Fruit fly (Drosophila melanogaster) whole organism, embryonic: ENCODE data around the gene Tg.

Experiments used
- Antp ChIP-seq: fragments of 200-800 bp; sonication (Bioruptor generic); optimal IDR thresholded peaks from 3 replicates; lab custom pipeline; 2016; ENCODE audit warnings: missing biosample characterization, missing genetic modification characterization
- Asciz ChIP-seq: fragments of 200-800 bp; sonication (Bioruptor generic); optimal IDR thresholded peaks from 2 replicates; lab custom pipeline; 2017; ENCODE audit warnings: missing biosample characterization, mild to moderate bottlenecking, missing genetic modification characterization, missing genetic modification reagents
- Atf6 ChIP-seq: fragments of 200-800 bp; sonication (Bioruptor generic); IDR thresholded peaks from 2 replicates; pipeline ENCODE4 v1.3.6; 2022; ENCODE audit warnings: missing biosample characterization, missing genetic modification characterization
- C15 ChIP-seq: fragments of 200-800 bp; sonication (Bioruptor generic); IDR thresholded peaks from 3 replicates; pipeline ENCODE4 v1.3.6; 2022; ENCODE audit warnings: missing biosample characterization, missing genetic modification characterization
- CG10267 ChIP-seq: fragments of 200-800 bp; sonication (Bioruptor generic); optimal IDR thresholded peaks from 2 replicates; lab custom pipeline; 2018; ENCODE audit warnings: missing biosample characterization, mild to moderate bottlenecking, missing genetic modification characterization, moderate library complexity
- CG11695 ChIP-seq: fragments of 200-800 bp; sonication (Bioruptor generic); IDR thresholded peaks from 3 replicates; pipeline ENCODE4 v1.3.6; 2022; ENCODE audit warnings: missing biosample characterization, missing genetic modification characterization
- CG11723 ChIP-seq: fragments of 200-800 bp; sonication (Bioruptor generic); optimal IDR thresholded peaks from 2 replicates; lab custom pipeline; 2017; ENCODE audit warnings: missing biosample characterization, mild to moderate bottlenecking, missing genetic modification characterization
- CG12104 ChIP-seq: fragments of 200-800 bp; sonication (Bioruptor generic); optimal IDR thresholded peaks from 3 replicates; lab custom pipeline; 2016; ENCODE audit warnings: missing biosample characterization, missing genetic modification characterization
- CG13894 ChIP-seq: fragments of 200-800 bp; sonication (Bioruptor generic); optimal IDR thresholded peaks from 3 replicates; lab custom pipeline; 2018; ENCODE audit warnings: missing biosample characterization, mild to moderate bottlenecking, missing genetic modification characterization, moderate library complexity
- CG14860 ChIP-seq: fragments of 200-800 bp; sonication (Bioruptor generic); IDR thresholded peaks from 3 replicates; pipeline ENCODE4 v1.3.6; 2022; ENCODE audit warnings: missing biosample characterization, missing genetic modification characterization; ENCODE audit not compliant: partially characterized antibody
- CG15073 ChIP-seq: fragments of 200-800 bp; sonication (Bioruptor generic); optimal IDR thresholded peaks from 2 replicates; lab custom pipeline; 2016; ENCODE audit warnings: missing biosample characterization, missing genetic modification characterization
- CG1602 ChIP-seq: fragments of 200-800 bp; sonication (Bioruptor generic); optimal IDR thresholded peaks from 3 replicates; lab custom pipeline; 2016; ENCODE audit warnings: missing biosample characterization, missing genetic modification characterization
- CG16779 ChIP-seq: fragments of 200-800 bp; sonication (Bioruptor generic); IDR thresholded peaks from 2 replicates; pipeline ENCODE4 v1.3.6; 2022; ENCODE audit warnings: missing biosample characterization, missing genetic modification characterization
- CG16863 ChIP-seq: fragments of 200-800 bp; sonication (Bioruptor generic); optimal IDR thresholded peaks from 3 replicates; lab custom pipeline; 2016; ENCODE audit warnings: missing biosample characterization, missing genetic modification characterization
- CG17385 ChIP-seq: fragments of 200-800 bp; sonication (Bioruptor generic); optimal IDR thresholded peaks from 3 replicates; lab custom pipeline; 2018; ENCODE audit warnings: missing biosample characterization, mild to moderate bottlenecking, missing genetic modification characterization
- CG1832 ChIP-seq: fragments of 200-800 bp; sonication (Bioruptor generic); optimal IDR thresholded peaks from 2 replicates; lab custom pipeline; 2017; ENCODE audit warnings: missing biosample characterization, mild to moderate bottlenecking, missing genetic modification characterization, inconsistent platforms
- CG2199 ChIP-seq: fragments of 200-800 bp; sonication (Bioruptor generic); IDR thresholded peaks from 3 replicates; pipeline ENCODE4 v1.3.6; 2022; ENCODE audit warnings: missing biosample characterization, missing genetic modification characterization
- CG2712 ChIP-seq: fragments of 200-800 bp; optimal IDR thresholded peaks from 3 replicates; lab custom pipeline; 2019; ENCODE audit warnings: missing biosample characterization, mild to moderate bottlenecking, missing genetic modification characterization, moderate library complexity
- CG3163 ChIP-seq: fragments of 200-800 bp; sonication (Bioruptor generic); optimal IDR thresholded peaks from 3 replicates; lab custom pipeline; 2016; ENCODE audit warnings: missing biosample characterization, missing genetic modification characterization
- CG32772 ChIP-seq: fragments of 200-800 bp; sonication (Bioruptor generic); IDR thresholded peaks from 2 replicates; pipeline ENCODE4 v1.3.6; 2022; ENCODE audit warnings: missing biosample characterization, missing genetic modification characterization
- CG4424 ChIP-seq: fragments of 200-800 bp; sonication (Bioruptor generic); optimal IDR thresholded peaks from 3 replicates; lab custom pipeline; 2016; ENCODE audit warnings: missing biosample characterization, missing genetic modification characterization
- CG4820 ChIP-seq: fragments of 200-800 bp; sonication (Bioruptor generic); optimal IDR thresholded peaks from 3 replicates; lab custom pipeline; 2016; ENCODE audit warnings: missing biosample characterization, missing genetic modification characterization
- CG5180 ChIP-seq: fragments of 200-800 bp; sonication (Bioruptor generic); optimal IDR thresholded peaks from 3 replicates; lab custom pipeline; 2017; ENCODE audit warnings: missing biosample characterization, missing genetic modification characterization, mild to moderate bottlenecking, moderate library complexity, missing genetic modification reagents
- CG7556 ChIP-seq: fragments of 200-800 bp; sonication (Bioruptor generic); optimal IDR thresholded peaks from 2 replicates; lab custom pipeline; 2017; ENCODE audit warnings: missing biosample characterization, mild to moderate bottlenecking, missing genetic modification characterization
- CG8290 ChIP-seq, 3 experiments: fragments of 200-800 bp; sonication (Bioruptor generic); optimal IDR thresholded peaks; 2 replicates each; lab custom pipeline; 2016 to 2019; ENCODE audit warnings: missing biosample characterization in 3 of 3, missing genetic modification characterization in 3 of 3, mild to moderate bottlenecking in 2 of 3, moderate library complexity in 1 of 3
- Doc3 ChIP-seq: fragments of 200-800 bp; sonication (Bioruptor generic); IDR thresholded peaks from 3 replicates; pipeline ENCODE4 v1.3.6; 2022; ENCODE audit warnings: missing biosample characterization, missing genetic modification characterization; ENCODE audit not compliant: partially characterized antibody
- HLH3B ChIP-seq: fragments of 200-800 bp; sonication (Bioruptor generic); IDR thresholded peaks from 2 replicates; pipeline ENCODE4 v1.3.6; 2022; ENCODE audit warnings: missing biosample characterization, missing genetic modification characterization
- Hr78 ChIP-seq, 2 experiments: fragments of 200-800 bp in 1 of 2; fragments of >200 bp in 1 of 2; sonication (Bioruptor generic) in 1 of 2; optimal IDR thresholded peaks; 2 replicates each; lab custom pipeline; 2017 to 2019; ENCODE audit warnings: missing biosample characterization in 2 of 2, missing genetic modification characterization in 2 of 2, mild to moderate bottlenecking in 1 of 2, moderate library complexity in 1 of 2
- Med ChIP-seq: fragments of 200-800 bp; sonication (Bioruptor generic); peaks from one replicate; lab custom pipeline; 2016; ENCODE audit warnings: missing biosample characterization, missing genetic modification characterization, mild to moderate bottlenecking, inconsistent platforms, moderate library complexity
- NC2α ChIP-seq: fragments of 200-800 bp; sonication (Bioruptor generic); optimal IDR thresholded peaks from 2 replicates; lab custom pipeline; 2016; ENCODE audit warnings: missing biosample characterization, missing genetic modification characterization
- Oli ChIP-seq: fragments of 200-800 bp; sonication (Bioruptor generic); optimal IDR thresholded peaks from 2 replicates; lab custom pipeline; 2018; ENCODE audit warnings: missing biosample characterization, mild to moderate bottlenecking, missing genetic modification characterization, moderate library complexity
- Ptx1 ChIP-seq: fragments of 200-800 bp; sonication (Bioruptor generic); IDR thresholded peaks from 2 replicates; pipeline ENCODE4 v1.3.6; 2022; ENCODE audit warnings: missing biosample characterization, missing genetic modification characterization
- Six4 ChIP-seq: fragments of 200-800 bp; sonication (Bioruptor generic); optimal IDR thresholded peaks from 2 replicates; lab custom pipeline; 2016; ENCODE audit warnings: missing biosample characterization, missing genetic modification characterization
- Taf1 ChIP-seq: fragments of 200-800 bp; sonication (Bioruptor generic); IDR thresholded peaks from 2 replicates; pipeline ENCODE4 v1.3.6; 2022; ENCODE audit warnings: missing biosample characterization, missing genetic modification characterization
- bab2 ChIP-seq: fragments of 200-800 bp; sonication (Bioruptor generic); optimal IDR thresholded peaks from 2 replicates; lab custom pipeline; 2016; ENCODE audit warnings: missing biosample characterization, missing genetic modification characterization
- chinmo ChIP-seq: fragments of 200-800 bp; sonication (Bioruptor generic); IDR thresholded peaks from 4 replicates; pipeline ENCODE4 v1.3.6; 2022; ENCODE audit warnings: missing biosample characterization, missing genetic modification characterization; ENCODE audit not compliant: partially characterized antibody
- esg ChIP-seq: fragments of 200-800 bp; sonication (Bioruptor generic); conservative IDR thresholded peaks from 2 replicates; pipeline ENCODE4 v1.3.6; 2022; ENCODE audit warnings: missing biosample characterization, missing genetic modification characterization
- eve ChIP-seq, 2 experiments: fragments of >200 bp; optimal IDR thresholded peaks; 2 replicates each; lab custom pipeline; 2017; ENCODE audit warnings: missing biosample characterization in 2 of 2, missing genetic modification characterization in 2 of 2
- fd64A ChIP-seq: fragments of 200-800 bp; sonication (Bioruptor generic); optimal IDR thresholded peaks from 3 replicates; lab custom pipeline; 2018; ENCODE audit warnings: missing biosample characterization, mild to moderate bottlenecking, missing genetic modification characterization
- gro ChIP-seq: fragments of 200-800 bp; sonication (Bioruptor generic); optimal IDR thresholded peaks from 2 replicates; lab custom pipeline; 2016; ENCODE audit warnings: missing biosample characterization, missing genetic modification characterization
- gsb ChIP-seq: fragments of 200-800 bp; sonication (Bioruptor generic); IDR thresholded peaks from 2 replicates; pipeline ENCODE4 v1.3.6; 2022; ENCODE audit warnings: missing biosample characterization, missing genetic modification characterization
- hth ChIP-seq: fragments of >200 bp; optimal IDR thresholded peaks from 2 replicates; lab custom pipeline; 2017; ENCODE audit warnings: inconsistent platforms
- maf-S ChIP-seq: fragments of 200-800 bp; sonication (Bioruptor generic); optimal IDR thresholded peaks from 2 replicates; lab custom pipeline; 2016; ENCODE audit warnings: missing biosample characterization, missing genetic modification characterization
- pb ChIP-seq: fragments of 200-800 bp; sonication (Bioruptor generic); optimal IDR thresholded peaks from 3 replicates; lab custom pipeline; 2016; ENCODE audit warnings: missing biosample characterization, missing genetic modification characterization
- peb ChIP-seq: fragments of 200-800 bp; sonication (Bioruptor generic); IDR thresholded peaks from 2 replicates; pipeline ENCODE4 v1.3.6; 2022; ENCODE audit warnings: missing biosample characterization, missing genetic modification characterization
- pros ChIP-seq: fragments of 200-800 bp; sonication (Bioruptor generic); optimal IDR thresholded peaks from 3 replicates; lab custom pipeline; 2019; ENCODE audit warnings: missing biosample characterization, mild to moderate bottlenecking, missing genetic modification characterization, moderate library complexity
- slp2 ChIP-seq: fragments of 200-800 bp; sonication (Bioruptor generic); optimal IDR thresholded peaks from 2 replicates; lab custom pipeline; 2016; ENCODE audit warnings: missing biosample characterization, missing genetic modification characterization
- sqz ChIP-seq: fragments of 200-800 bp; sonication (Bioruptor generic); optimal IDR thresholded peaks from 3 replicates; lab custom pipeline; 2018; ENCODE audit warnings: missing biosample characterization, mild to moderate bottlenecking, missing genetic modification characterization
- stwl ChIP-seq: fragments of 200-800 bp; sonication (Bioruptor generic); optimal IDR thresholded peaks from 3 replicates; lab custom pipeline; 2018; ENCODE audit warnings: missing biosample characterization, mild to moderate bottlenecking, missing genetic modification characterization, moderate library complexity
- sug ChIP-seq: fragments of 200-800 bp; optimal IDR thresholded peaks from 2 replicates; lab custom pipeline; 2019; ENCODE audit warnings: missing biosample characterization, mild to moderate bottlenecking, missing genetic modification characterization, moderate library complexity
- tap ChIP-seq: fragments of 200-800 bp; optimal IDR thresholded peaks from 3 replicates; lab custom pipeline; 2019; ENCODE audit warnings: missing biosample characterization, mild to moderate bottlenecking, missing genetic modification characterization, moderate library complexity
- tup ChIP-seq: fragments of 200-800 bp; sonication (Bioruptor generic); optimal IDR thresholded peaks from 2 replicates; lab custom pipeline; 2016; ENCODE audit warnings: missing biosample characterization, mild to moderate bottlenecking, missing genetic modification characterization, moderate library complexity

Tg gene

DNA sequence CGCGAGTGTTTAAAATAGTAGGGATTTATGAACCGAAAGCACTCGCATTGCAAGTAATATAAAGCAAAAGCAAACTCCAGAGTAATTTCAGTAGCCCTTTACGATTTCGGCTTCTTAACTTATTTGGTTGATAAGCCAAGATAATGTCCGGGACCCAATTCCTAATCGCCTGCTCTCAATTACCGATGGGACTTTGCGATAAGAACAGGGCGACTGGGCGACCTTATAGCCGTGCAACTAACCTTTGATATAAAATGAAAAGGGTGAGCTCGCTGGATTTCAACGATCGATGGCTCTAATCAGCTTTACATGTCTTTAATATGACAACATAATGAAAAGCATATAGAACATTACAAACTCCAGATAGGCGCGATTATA is 13.1 kb upstream of the Tg start, which contains the start of gene CG7227 (continued):
- TF ChIP-seq sug (tag; lab: Kevin White, UChicago) (peak; percentile 37), pb (GFP tag; lab: Kevin White, UChicago) (no peak), CG14860 (GFP tag; lab: Robert Waterston, UW) (no peak), Hr78 (GFP tag; optimal IDR thresholded peaks at IDR 0.05; lab: Kevin White, UChicago) (peak in 1 of 2 experiments; percentile 98), tup (no peak), CG4820 (GFP tag; lab: Kevin White, UChicago) (no peak), CG8290 (GFP tag; optimal IDR thresholded peaks at IDR 0.05; lab: Kevin White, UChicago) (no peak), CG8290 (tag; optimal IDR thresholded peaks at IDR 0.05; lab: Kevin White, UChicago) (no peak), NC2α (no peak), CG1602 (GFP tag; lab: Kevin White, UChicago) (no peak), pros (peak; percentile 35), CG17385 (GFP tag; lab: Kevin White, UChicago) (no peak), CG2199 (GFP tag; lab: Robert Waterston, UW) (peak; percentile 78; the same call in 1 of the 3 replicates), esg (GFP tag; lab: Robert Waterston, UW) (no peak), tap (tag; lab: Kevin White, UChicago) (peak; percentile 8), stwl (tag; lab: Kevin White, UChicago) (no peak), Oli (tag; lab: Kevin White, UChicago) (no peak), CG7556 (GFP tag; lab: Kevin White, UChicago) (no peak), CG16863 (no peak), CG3163 (GFP tag; lab: Kevin White, UChicago) (no peak), CG16779 (GFP tag; lab: Robert Waterston, UW) (no peak), CG10267 (tag; lab: Kevin White, UChicago) (no peak), maf-S (no peak), gro (no peak), CG32772 (no peak), CG4424 (no peak), bab2 (GFP tag; lab: Kevin White, UChicago) (no peak), HLH3B (GFP tag; lab: Robert Waterston, UW) (no peak), CG15073 (no peak), CG13894 (tag; lab: Kevin White, UChicago) (no peak), Atf6 (GFP tag; lab: Robert Waterston, UW) (0 out of 2 replicates have a peak, but pooled peaks have one; percentile 16), sqz (GFP tag; lab: Kevin White, UChicago) (peak; percentile 7), CG1832 (GFP tag; lab: Kevin White, UChicago) (no peak), fd64A (GFP tag; lab: Kevin White, UChicago) (peak; percentile 31), gsb (GFP tag; lab: Robert Waterston, UW) (no peak), Taf1 (GFP tag; lab: Robert Waterston, UW) (no peak), Doc3 (no peak), Med (GFP tag; lab: Kevin White, UChicago) (peak; percentile 68), CG11723 (no peak), CG5180 (GFP tag; lab: Kevin White, UChicago) (peak; percentile 10), hth (lab: Kevin White, UChicago) (no peak), eve (GFP tag; optimal IDR thresholded peaks at IDR 0.05; lab: Kevin White, UChicago) (no peak), peb (no peak), Ptx1 (GFP tag; lab: Robert Waterston, UW) (no peak), chinmo (GFP tag; lab: Robert Waterston, UW) (peak; percentile 59; the same call in 1 of the 4 replicates), CG12104 (GFP tag; lab: Kevin White, UChicago) (no peak), CG11695 (GFP tag; lab: Robert Waterston, UW) (no peak), Asciz (GFP tag; lab: Kevin White, UChicago) (no peak), C15 (GFP tag; lab: Robert Waterston, UW) (no peak), Six4 (no peak), slp2 (GFP tag; lab: Kevin White, UChicago) (no peak), CG2712 (tag; lab: Kevin White, UChicago) (no peak), Antp (no peak)
